Fruit fly (Drosophila melanogaster) whole organism, embryonic: ENCODE measurements around the gene cmb.
A peak's percentile ranks its signal among the peaks of the same experiment; 100 is the strongest.

Experiments used
- Adf1 ChIP-seq: fragments of 200-800 bp; sonication (Bioruptor generic); IDR thresholded peaks from 2 replicates; pipeline ENCODE4 v1.3.6; 2022; ENCODE audit warnings: missing biosample characterization, missing genetic modification characterization
- B-H2 ChIP-seq: fragments of 200-800 bp; sonication (Bioruptor generic); optimal IDR thresholded peaks from 2 replicates; lab custom pipeline; 2018; ENCODE audit warnings: missing biosample characterization, mild to moderate bottlenecking, missing genetic modification characterization
- CG10274 ChIP-seq: fragments of 200-800 bp; sonication (Bioruptor generic); optimal IDR thresholded peaks from 3 replicates; lab custom pipeline; 2017; ENCODE audit warnings: missing biosample characterization, mild to moderate bottlenecking, missing genetic modification characterization
- CG12391 ChIP-seq: fragments of 200-800 bp; sonication (Bioruptor generic); optimal IDR thresholded peaks from 3 replicates; lab custom pipeline; 2018; ENCODE audit warnings: missing biosample characterization, mild to moderate bottlenecking, missing genetic modification characterization, moderate library complexity
- CG14667 ChIP-seq: fragments of 200-800 bp; sonication (Bioruptor generic); IDR thresholded peaks from 2 replicates; pipeline ENCODE4 v1.3.6; 2022; ENCODE audit warnings: missing biosample characterization, missing genetic modification characterization
- CG15269 ChIP-seq: fragments of 200-800 bp; sonication (Bioruptor generic); optimal IDR thresholded peaks from 2 replicates; lab custom pipeline; 2018; ENCODE audit warnings: missing biosample characterization, mild to moderate bottlenecking, missing genetic modification characterization, moderate library complexity
- CG15601 ChIP-seq: fragments of 200-800 bp; sonication (Bioruptor generic); optimal IDR thresholded peaks from 3 replicates; lab custom pipeline; 2019; ENCODE audit warnings: missing biosample characterization, mild to moderate bottlenecking, missing genetic modification characterization, moderate library complexity
- CG17359 ChIP-seq: fragments of 200-800 bp; sonication (Bioruptor generic); optimal IDR thresholded peaks from 3 replicates; lab custom pipeline; 2018; ENCODE audit warnings: missing biosample characterization, mild to moderate bottlenecking, missing genetic modification characterization, moderate library complexity
- CG18764 ChIP-seq: fragments of 200-800 bp; sonication (Bioruptor generic); optimal IDR thresholded peaks from 3 replicates; lab custom pipeline; 2016; ENCODE audit warnings: missing biosample characterization, missing genetic modification characterization
- CG2875 ChIP-seq: fragments of 200-800 bp; sonication (Bioruptor generic); optimal IDR thresholded peaks from 2 replicates; lab custom pipeline; 2017; ENCODE audit warnings: missing biosample characterization, mild to moderate bottlenecking, missing genetic modification characterization, missing genetic modification reagents
- CG30403 ChIP-seq: fragments of 200-800 bp; sonication (Bioruptor generic); optimal IDR thresholded peaks from 3 replicates; lab custom pipeline; 2016; ENCODE audit warnings: missing biosample characterization, missing genetic modification characterization
- CG4404 ChIP-seq: fragments of 200-800 bp; sonication (Bioruptor generic); IDR thresholded peaks from 2 replicates; pipeline ENCODE4 v1.3.6; 2022; ENCODE audit warnings: missing biosample characterization, missing genetic modification characterization
- CG4730 ChIP-seq: fragments of 200-800 bp; sonication (Bioruptor generic); IDR thresholded peaks from 2 replicates; pipeline ENCODE4 v1.3.6; 2022; ENCODE audit warnings: missing biosample characterization, missing genetic modification characterization
- CG5180 ChIP-seq: fragments of 200-800 bp; sonication (Bioruptor generic); optimal IDR thresholded peaks from 3 replicates; lab custom pipeline; 2017; ENCODE audit warnings: missing biosample characterization, missing genetic modification characterization, mild to moderate bottlenecking, moderate library complexity, missing genetic modification reagents
- CG6175 ChIP-seq: fragments of 200-800 bp; sonication (Bioruptor generic); IDR thresholded peaks from 3 replicates; pipeline ENCODE4 v1.3.6; 2022; ENCODE audit warnings: missing biosample characterization, missing genetic modification characterization
- CG6813 ChIP-seq: fragments of 200-800 bp; sonication (Bioruptor generic); optimal IDR thresholded peaks from 2 replicates; lab custom pipeline; 2017; ENCODE audit warnings: missing biosample characterization, missing genetic modification characterization, mild to moderate bottlenecking, moderate library complexity, missing genetic modification reagents
- CG6854 ChIP-seq: fragments of 200-800 bp; sonication (Bioruptor generic); optimal IDR thresholded peaks from 3 replicates; lab custom pipeline; 2017; ENCODE audit warnings: missing biosample characterization, mild to moderate bottlenecking, missing genetic modification characterization
- CG7839 ChIP-seq: fragments of 200-800 bp; sonication (Bioruptor generic); optimal IDR thresholded peaks from 3 replicates; lab custom pipeline; 2018; ENCODE audit warnings: missing biosample characterization, mild to moderate bottlenecking, missing genetic modification characterization, moderate library complexity
- CG8290 ChIP-seq, 3 experiments: fragments of 200-800 bp; sonication (Bioruptor generic); optimal IDR thresholded peaks; 2 replicates each; lab custom pipeline; 2016 to 2019; ENCODE audit warnings: missing biosample characterization in 3 of 3, missing genetic modification characterization in 3 of 3, mild to moderate bottlenecking in 2 of 3, moderate library complexity in 1 of 3
- CG8359 ChIP-seq: fragments of 200-800 bp; sonication (Bioruptor generic); optimal IDR thresholded peaks from 2 replicates; lab custom pipeline; 2017; ENCODE audit warnings: missing biosample characterization, mild to moderate bottlenecking, missing genetic modification characterization, borderline replicate concordance
- CG8924 ChIP-seq: fragments of 200-800 bp; optimal IDR thresholded peaks from 3 replicates; lab custom pipeline; 2019; ENCODE audit warnings: missing biosample characterization, mild to moderate bottlenecking, missing genetic modification characterization, moderate library complexity
- CrebB ChIP-seq: fragments of 200-800 bp; sonication (Bioruptor generic); optimal IDR thresholded peaks from 3 replicates; lab custom pipeline; 2018; ENCODE audit warnings: missing biosample characterization, mild to moderate bottlenecking, missing genetic modification characterization
- GATAe ChIP-seq: fragments of 200-800 bp; sonication (Bioruptor generic); conservative IDR thresholded peaks from 2 replicates; pipeline ENCODE4 v1.3.6; 2022; ENCODE audit warnings: missing biosample characterization, missing genetic modification characterization
- Gsc ChIP-seq: fragments of 200-800 bp; sonication (Bioruptor generic); IDR thresholded peaks from 2 replicates; pipeline ENCODE4 v1.3.6; 2022; ENCODE audit warnings: missing biosample characterization, missing genetic modification characterization
- HLH3B ChIP-seq: fragments of 200-800 bp; sonication (Bioruptor generic); IDR thresholded peaks from 2 replicates; pipeline ENCODE4 v1.3.6; 2022; ENCODE audit warnings: missing biosample characterization, missing genetic modification characterization
- HLH4C ChIP-seq: fragments of 200-800 bp; sonication (Bioruptor generic); IDR thresholded peaks from 3 replicates; pipeline ENCODE4 v1.3.6; 2022; ENCODE audit warnings: missing biosample characterization, missing genetic modification characterization; ENCODE audit not compliant: partially characterized antibody
- Hr39 ChIP-seq: fragments of >200 bp; optimal IDR thresholded peaks from 2 replicates; lab custom pipeline; 2017
- Oaz ChIP-seq: fragments of 200-800 bp; sonication (Bioruptor generic); IDR thresholded peaks from 2 replicates; pipeline ENCODE4 v1.3.6; 2022; ENCODE audit warnings: missing biosample characterization, missing genetic modification characterization
- Rfx ChIP-seq: fragments of 200-800 bp; sonication (Bioruptor generic); IDR thresholded peaks from 2 replicates; pipeline ENCODE4 v1.3.6; 2022; ENCODE audit warnings: missing biosample characterization, missing genetic modification characterization
- Sin3A ChIP-seq: fragments of >200 bp; optimal IDR thresholded peaks from 2 replicates; lab custom pipeline; 2018
- Sry-δ ChIP-seq: fragments of 200-800 bp; sonication (Bioruptor generic); optimal IDR thresholded peaks from 2 replicates; lab custom pipeline; 2016; ENCODE audit warnings: missing biosample characterization, missing genetic modification characterization
- Taf1 ChIP-seq: fragments of 200-800 bp; sonication (Bioruptor generic); IDR thresholded peaks from 2 replicates; pipeline ENCODE4 v1.3.6; 2022; ENCODE audit warnings: missing biosample characterization, missing genetic modification characterization
- abd-A ChIP-seq: fragments of 200-800 bp; sonication (Bioruptor generic); optimal IDR thresholded peaks from 3 replicates; lab custom pipeline; 2019; ENCODE audit warnings: missing biosample characterization, mild to moderate bottlenecking, missing genetic modification characterization, moderate library complexity
- az2 ChIP-seq: fragments of 200-800 bp; sonication (Bioruptor generic); optimal IDR thresholded peaks from 3 replicates; lab custom pipeline; 2016; ENCODE audit warnings: missing biosample characterization, missing genetic modification characterization
- bcd ChIP-seq: fragments of 200-800 bp; sonication (Bioruptor generic); optimal IDR thresholded peaks from 2 replicates; lab custom pipeline; 2017; ENCODE audit warnings: missing biosample characterization, mild to moderate bottlenecking, missing genetic modification characterization
- bsh ChIP-seq, 2 experiments: fragments of 200-800 bp; sonication (Bioruptor generic); optimal IDR thresholded peaks; 2 replicates each; lab custom pipeline; 2017 to 2018; ENCODE audit warnings: mild to moderate bottlenecking in 2 of 2, missing biosample characterization in 2 of 2, missing genetic modification characterization in 2 of 2, moderate library complexity in 1 of 2
- corto ChIP-seq: fragments of 200-800 bp; sonication (Bioruptor generic); optimal IDR thresholded peaks from 2 replicates; lab custom pipeline; 2016; ENCODE audit warnings: missing biosample characterization, mild to moderate bottlenecking, missing genetic modification characterization, moderate library complexity
- emc ChIP-seq: fragments of 200-800 bp; sonication (Bioruptor generic); optimal IDR thresholded peaks from 2 replicates; lab custom pipeline; 2016; ENCODE audit warnings: missing biosample characterization, missing genetic modification characterization
- gce ChIP-seq: fragments of 200-800 bp; sonication (Bioruptor generic); IDR thresholded peaks from 3 replicates; pipeline ENCODE4 v1.3.6; 2022; ENCODE audit warnings: missing biosample characterization, missing genetic modification characterization
- gsb-n ChIP-seq: fragments of 200-800 bp; sonication (Bioruptor generic); optimal IDR thresholded peaks from 3 replicates; lab custom pipeline; 2018; ENCODE audit warnings: missing biosample characterization, mild to moderate bottlenecking, missing genetic modification characterization
- lab ChIP-seq: fragments of 200-800 bp; sonication (Bioruptor generic); optimal IDR thresholded peaks from 3 replicates; lab custom pipeline; 2017; ENCODE audit warnings: missing biosample characterization, missing genetic modification characterization, mild to moderate bottlenecking, moderate library complexity, missing genetic modification reagents
- maf-S ChIP-seq: fragments of 200-800 bp; sonication (Bioruptor generic); optimal IDR thresholded peaks from 2 replicates; lab custom pipeline; 2016; ENCODE audit warnings: missing biosample characterization, missing genetic modification characterization
- pros ChIP-seq: fragments of 200-800 bp; sonication (Bioruptor generic); optimal IDR thresholded peaks from 3 replicates; lab custom pipeline; 2019; ENCODE audit warnings: missing biosample characterization, mild to moderate bottlenecking, missing genetic modification characterization, moderate library complexity
- shn ChIP-seq: fragments of 200-800 bp; sonication (Bioruptor generic); optimal IDR thresholded peaks from 3 replicates; lab custom pipeline; 2016; ENCODE audit warnings: missing biosample characterization, missing genetic modification characterization
- sisA ChIP-seq: fragments of 200-800 bp; sonication (Bioruptor generic); IDR thresholded peaks from 2 replicates; pipeline ENCODE4 v1.3.6; 2022; ENCODE audit warnings: missing biosample characterization, missing genetic modification characterization
- sqz ChIP-seq: fragments of 200-800 bp; sonication (Bioruptor generic); optimal IDR thresholded peaks from 3 replicates; lab custom pipeline; 2018; ENCODE audit warnings: missing biosample characterization, mild to moderate bottlenecking, missing genetic modification characterization
- stwl ChIP-seq: fragments of 200-800 bp; sonication (Bioruptor generic); optimal IDR thresholded peaks from 3 replicates; lab custom pipeline; 2018; ENCODE audit warnings: missing biosample characterization, mild to moderate bottlenecking, missing genetic modification characterization, moderate library complexity
- unpg ChIP-seq: fragments of 200-800 bp; sonication (Bioruptor generic); optimal IDR thresholded peaks from 3 replicates; lab custom pipeline; 2018; ENCODE audit warnings: missing biosample characterization, mild to moderate bottlenecking, missing genetic modification characterization, moderate library complexity
- vnd ChIP-seq: fragments of 200-800 bp; sonication (Bioruptor generic); IDR thresholded peaks from 3 replicates; pipeline ENCODE4 v1.3.6; 2022; ENCODE audit warnings: missing biosample characterization, missing genetic modification characterization; ENCODE audit not compliant: partially characterized antibody
- wdn ChIP-seq: fragments of 200-800 bp; sonication (Bioruptor generic); IDR thresholded peaks from 2 replicates; pipeline ENCODE4 v1.3.6; 2022; ENCODE audit warnings: missing biosample characterization, missing genetic modification characterization

Gene cmb

dm6 chr3L:13494363-13495015 is 52.1 kb downstream of the cmb start (continued):
- TF ChIP-seq GATAe, result no peak
- TF ChIP-seq CrebB (tag; lab: Kevin White, UChicago), result no peak
- TF ChIP-seq HLH4C, result no peak
- TF ChIP-seq CG4730, result no peak
- TF ChIP-seq Rfx, result peak; percentile 29; the same call in 1 of the 2 replicates
- TF ChIP-seq CG14667 (GFP tag; lab: Robert Waterston, UW), result no peak
- TF ChIP-seq CG8359, result no peak
- TF ChIP-seq gce, result no peak
- TF ChIP-seq bsh (GFP tag; optimal IDR thresholded peaks at IDR 0.05; lab: Kevin White, UChicago), result peak in 1 of 2 experiments; percentile 46
- no peak for TF ChIP-seq sisA (GFP tag; lab: Robert Waterston, UW)
- TF ChIP-seq wdn (GFP tag; lab: Robert Waterston, UW), result no peak
- no peak for TF ChIP-seq Hr39 (lab: Kevin White, UChicago)
- TF ChIP-seq emc (GFP tag; lab: Kevin White, UChicago), result no peak
- peak; percentile 16 for TF ChIP-seq CG15269 (tag; lab: Kevin White, UChicago)
- TF ChIP-seq CG10274, result no peak
- no peak for TF ChIP-seq Taf1
- TF ChIP-seq Oaz (GFP tag; lab: Robert Waterston, UW), result no peak
- no peak for TF ChIP-seq shn
- no peak for TF ChIP-seq CG8290 (GFP tag; optimal IDR thresholded peaks at IDR 0.05; lab: Kevin White, UChicago)
- peak in 1 of 2 experiments; percentile 28 for TF ChIP-seq CG8290 (tag; optimal IDR thresholded peaks at IDR 0.05; lab: Kevin White, UChicago)
- TF ChIP-seq unpg (GFP tag; lab: Kevin White, UChicago), result no peak
- no peak for TF ChIP-seq CG4404 (GFP tag; lab: Robert Waterston, UW)
- TF ChIP-seq bcd (GFP tag; lab: Kevin White, UChicago), result no peak
- TF ChIP-seq CG6813 (GFP tag; lab: Kevin White, UChicago), result no peak
- no peak for TF ChIP-seq vnd (GFP tag; lab: Robert Waterston, UW)
- TF ChIP-seq Adf1 (GFP tag; lab: Robert Waterston, UW), result peak; percentile 25; the same call in 1 of the 2 replicates
- TF ChIP-seq CG5180, result no peak
- TF ChIP-seq az2 (GFP tag; lab: Kevin White, UChicago), result no peak
- TF ChIP-seq pros (GFP tag; lab: Kevin White, UChicago), result peak; percentile 99
- no peak for TF ChIP-seq CG8924 (tag; lab: Kevin White, UChicago)
- TF ChIP-seq corto (GFP tag; lab: Kevin White, UChicago), result peak; percentile 31
- no peak for TF ChIP-seq HLH3B (GFP tag; lab: Robert Waterston, UW)
- TF ChIP-seq B-H2, result no peak
- TF ChIP-seq gsb-n (tag; lab: Kevin White, UChicago), result no peak
- no peak for TF ChIP-seq CG30403 (GFP tag; lab: Kevin White, UChicago)
- peak; percentile 57 for TF ChIP-seq sqz (GFP tag; lab: Kevin White, UChicago)
- TF ChIP-seq CG6854 (GFP tag; lab: Kevin White, UChicago), result no peak
- TF ChIP-seq maf-S (GFP tag; lab: Kevin White, UChicago), result no peak
- TF ChIP-seq CG15601 (tag; lab: Kevin White, UChicago), result no peak
- TF ChIP-seq CG18764, result no peak
- no peak for TF ChIP-seq Sry-δ (GFP tag; lab: Kevin White, UChicago)
- no peak for TF ChIP-seq lab (GFP tag; lab: Kevin White, UChicago)
- no peak for TF ChIP-seq stwl (tag; lab: Kevin White, UChicago)
- TF ChIP-seq CG2875 (GFP tag; lab: Kevin White, UChicago), result no peak
- TF ChIP-seq CG12391 (tag; lab: Kevin White, UChicago), result no peak
- no peak for TF ChIP-seq Sin3A
- TF ChIP-seq CG7839 (tag; lab: Kevin White, UChicago), result no peak
- no peak for TF ChIP-seq Gsc (GFP tag; lab: Robert Waterston, UW)
- no peak for TF ChIP-seq CG17359 (tag; lab: Kevin White, UChicago)
- peak; percentile 82 for TF ChIP-seq abd-A
- TF ChIP-seq CG6175 (GFP tag; lab: Robert Waterston, UW), result peak; percentile 94
